Worm (Caenorhabditis elegans): ENCODE results near the gene T09B9.4.

- TF ChIP-seq elt-3 (tag; optimal IDR thresholded peaks at IDR 0.05) (no peak), unc-39 (tag; optimal IDR thresholded peaks at IDR 0.05) (no peak), ceh-82 (tag; optimal IDR thresholded peaks at IDR 0.05) (no peak), unc-62 (GFP tag; optimal IDR thresholded peaks at IDR 0.05) (no peak), skn-1 (tag; optimal IDR thresholded peaks at IDR 0.05) (no peak)
Observed at ce11 chrX:9735479-9735878, 38.7 kb downstream of the T09B9.4 start.

Measured in whole organism, L2 larva.